Fruit fly (Drosophila melanogaster) whole organism, embryonic: ENCODE data around the gene CG32313.

ENCODE experiments used
- Adf1 ChIP-seq: fragments of 200-800 bp; sonication (Bioruptor generic); IDR thresholded peaks from 2 replicates; pipeline ENCODE4 v1.3.6; 2022; ENCODE audit warnings: missing biosample characterization, missing genetic modification characterization
- Aef1 ChIP-seq: fragments of 200-800 bp; sonication (Bioruptor generic); IDR thresholded peaks from 3 replicates; pipeline ENCODE4 v1.3.6; 2022; ENCODE audit warnings: missing biosample characterization, missing genetic modification characterization
- Atf6 ChIP-seq: fragments of 200-800 bp; sonication (Bioruptor generic); IDR thresholded peaks from 2 replicates; pipeline ENCODE4 v1.3.6; 2022; ENCODE audit warnings: missing biosample characterization, missing genetic modification characterization
- CG12071 ChIP-seq: fragments of 200-800 bp; sonication (Bioruptor generic); optimal IDR thresholded peaks from 3 replicates; lab custom pipeline; 2018; ENCODE audit warnings: missing biosample characterization, mild to moderate bottlenecking, missing genetic modification characterization
- CG13775 ChIP-seq: fragments of 200-800 bp; sonication (Bioruptor generic); optimal IDR thresholded peaks from 3 replicates; lab custom pipeline; 2017; ENCODE audit warnings: missing biosample characterization, mild to moderate bottlenecking, missing genetic modification characterization
- CG15011 ChIP-seq: fragments of 200-800 bp; sonication (Bioruptor generic); optimal IDR thresholded peaks from 3 replicates; lab custom pipeline; 2018; ENCODE audit warnings: missing biosample characterization, mild to moderate bottlenecking, missing genetic modification characterization
- CG15479 ChIP-seq: fragments of 200-800 bp; sonication (Bioruptor generic); optimal IDR thresholded peaks from 3 replicates; lab custom pipeline; 2019; ENCODE audit warnings: missing biosample characterization, mild to moderate bottlenecking, missing genetic modification characterization, moderate library complexity
- CG1647 ChIP-seq: fragments of 200-800 bp; sonication (Bioruptor generic); optimal IDR thresholded peaks from 3 replicates; lab custom pipeline; 2016; ENCODE audit warnings: missing biosample characterization, missing genetic modification characterization
- CG16779 ChIP-seq: fragments of 200-800 bp; sonication (Bioruptor generic); IDR thresholded peaks from 2 replicates; pipeline ENCODE4 v1.3.6; 2022; ENCODE audit warnings: missing biosample characterization, missing genetic modification characterization
- CG16813 ChIP-seq: fragments of 200-800 bp; sonication (Bioruptor generic); IDR thresholded peaks from 3 replicates; pipeline ENCODE4 v1.3.6; 2022; ENCODE audit warnings: missing biosample characterization, missing genetic modification characterization; ENCODE audit not compliant: partially characterized antibody
- CG16815 ChIP-seq: fragments of 200-800 bp; sonication (Bioruptor generic); optimal IDR thresholded peaks from 3 replicates; lab custom pipeline; 2017; ENCODE audit warnings: missing biosample characterization, mild to moderate bottlenecking, missing genetic modification characterization
- CG2875 ChIP-seq: fragments of 200-800 bp; sonication (Bioruptor generic); optimal IDR thresholded peaks from 2 replicates; lab custom pipeline; 2017; ENCODE audit warnings: missing biosample characterization, mild to moderate bottlenecking, missing genetic modification characterization, missing genetic modification reagents
- CG30403 ChIP-seq: fragments of 200-800 bp; sonication (Bioruptor generic); optimal IDR thresholded peaks from 3 replicates; lab custom pipeline; 2016; ENCODE audit warnings: missing biosample characterization, missing genetic modification characterization
- CG32772 ChIP-seq: fragments of 200-800 bp; sonication (Bioruptor generic); IDR thresholded peaks from 2 replicates; pipeline ENCODE4 v1.3.6; 2022; ENCODE audit warnings: missing biosample characterization, missing genetic modification characterization
- CG3838 ChIP-seq: fragments of 200-800 bp; sonication (Bioruptor generic); optimal IDR thresholded peaks from 3 replicates; lab custom pipeline; 2016; ENCODE audit warnings: missing biosample characterization, missing genetic modification characterization
- CG6765 ChIP-seq: fragments of 200-800 bp; sonication (Bioruptor generic); optimal IDR thresholded peaks from 3 replicates; lab custom pipeline; 2017; ENCODE audit warnings: missing biosample characterization, mild to moderate bottlenecking, missing genetic modification characterization
- CG7271 ChIP-seq: fragments of 200-800 bp; sonication (Bioruptor generic); optimal IDR thresholded peaks from 2 replicates; lab custom pipeline; 2018; ENCODE audit warnings: missing biosample characterization, mild to moderate bottlenecking, missing genetic modification characterization, moderate library complexity
- CG8281 ChIP-seq: fragments of 200-800 bp; sonication (Bioruptor generic); optimal IDR thresholded peaks from 2 replicates; lab custom pipeline; 2018; ENCODE audit warnings: missing biosample characterization, mild to moderate bottlenecking, missing genetic modification characterization, moderate library complexity
- CG8944 ChIP-seq: fragments of 200-800 bp; sonication (Bioruptor generic); optimal IDR thresholded peaks from 3 replicates; lab custom pipeline; 2016; ENCODE audit warnings: missing biosample characterization, missing genetic modification characterization
- D19A ChIP-seq: fragments of 200-800 bp; optimal IDR thresholded peaks from 3 replicates; lab custom pipeline; 2019; ENCODE audit warnings: missing biosample characterization, mild to moderate bottlenecking, missing genetic modification characterization, moderate library complexity
- D19B ChIP-seq: fragments of 200-800 bp; sonication (Bioruptor generic); optimal IDR thresholded peaks from 2 replicates; lab custom pipeline; 2017; ENCODE audit warnings: missing biosample characterization, mild to moderate bottlenecking, missing genetic modification characterization
- Deaf1 ChIP-seq: fragments of 200-800 bp; optimal IDR thresholded peaks from 3 replicates; lab custom pipeline; 2019; ENCODE audit warnings: missing biosample characterization, mild to moderate bottlenecking, missing genetic modification characterization, moderate library complexity
- Dip2 ChIP-seq: fragments of 200-800 bp; sonication (Bioruptor generic); IDR thresholded peaks from 2 replicates; pipeline ENCODE4 v1.3.6; 2022; ENCODE audit warnings: missing biosample characterization, missing genetic modification characterization
- Doc2 ChIP-seq: fragments of 200-800 bp; sonication (Bioruptor generic); IDR thresholded peaks from 2 replicates; pipeline ENCODE4 v1.3.6; 2022; ENCODE audit warnings: missing biosample characterization, missing genetic modification characterization
- Gug ChIP-seq: fragments of 200-800 bp; sonication (Bioruptor generic); IDR thresholded peaks from 4 replicates; pipeline ENCODE4 v1.3.6; 2022; ENCODE audit warnings: missing biosample characterization, missing genetic modification characterization
- Hand ChIP-seq: fragments of 200-800 bp; sonication (Bioruptor generic); optimal IDR thresholded peaks from 2 replicates; lab custom pipeline; 2017; ENCODE audit warnings: mild to moderate bottlenecking, missing biosample characterization, missing genetic modification reagents, missing genetic modification characterization
- Hey ChIP-seq: fragments of 200-800 bp; sonication (Bioruptor generic); optimal IDR thresholded peaks from 3 replicates; lab custom pipeline; 2018; ENCODE audit warnings: missing biosample characterization, mild to moderate bottlenecking, missing genetic modification characterization
- HmgZ ChIP-seq: fragments of 200-800 bp; sonication (Bioruptor generic); optimal IDR thresholded peaks from 2 replicates; lab custom pipeline; 2018; ENCODE audit warnings: missing biosample characterization, mild to moderate bottlenecking, missing genetic modification characterization
- Myb ChIP-seq: fragments of 200-800 bp; sonication (Bioruptor generic); optimal IDR thresholded peaks from 2 replicates; lab custom pipeline; 2016; ENCODE audit warnings: missing biosample characterization, missing genetic modification characterization
- NC2β ChIP-seq: fragments of 200-800 bp; sonication (Bioruptor generic); optimal IDR thresholded peaks from 2 replicates; lab custom pipeline; 2016; ENCODE audit warnings: missing biosample characterization, missing genetic modification characterization
- Opbp ChIP-seq: fragments of 200-800 bp; sonication (Bioruptor generic); IDR thresholded peaks from 3 replicates; pipeline ENCODE4 v1.3.6; 2022; ENCODE audit warnings: missing biosample characterization, missing genetic modification characterization; ENCODE audit not compliant: partially characterized antibody
- Sin3A ChIP-seq: fragments of >200 bp; optimal IDR thresholded peaks from 2 replicates; lab custom pipeline; 2018
- Xrp1 ChIP-seq: fragments of 200-800 bp; sonication (Bioruptor generic); IDR thresholded peaks from 2 replicates; pipeline ENCODE4 v1.3.6; 2022; ENCODE audit warnings: missing biosample characterization, missing genetic modification characterization
- ab ChIP-seq: fragments of 200-800 bp; sonication (Bioruptor generic); optimal IDR thresholded peaks from 2 replicates; lab custom pipeline; 2016; ENCODE audit warnings: missing biosample characterization, missing genetic modification characterization
- ara ChIP-seq: fragments of 200-800 bp; sonication (Bioruptor generic); IDR thresholded peaks from 2 replicates; pipeline ENCODE4 v1.3.6; 2022; ENCODE audit warnings: missing biosample characterization, missing genetic modification characterization
- croc ChIP-seq: fragments of 200-800 bp; sonication (Bioruptor generic); conservative IDR thresholded peaks from 3 replicates; pipeline ENCODE4 v1.3.6; 2022; ENCODE audit warnings: missing biosample characterization, missing genetic modification characterization
- da ChIP-seq: fragments of 200-800 bp; sonication (Bioruptor generic); optimal IDR thresholded peaks from 2 replicates; lab custom pipeline; 2016; ENCODE audit warnings: missing biosample characterization, missing genetic modification characterization
- fd102C ChIP-seq: fragments of 200-800 bp; sonication (Bioruptor generic); optimal IDR thresholded peaks from 2 replicates; lab custom pipeline; 2018; ENCODE audit warnings: missing biosample characterization, mild to moderate bottlenecking, missing genetic modification characterization, moderate library complexity
- gt ChIP-seq: fragments of 200-800 bp; sonication (Bioruptor generic); IDR thresholded peaks from 2 replicates; pipeline ENCODE4 v1.3.6; 2022; ENCODE audit warnings: missing biosample characterization, missing genetic modification characterization
- hth ChIP-seq: fragments of >200 bp; optimal IDR thresholded peaks from 2 replicates; lab custom pipeline; 2017; ENCODE audit warnings: inconsistent platforms
- onecut ChIP-seq: fragments of 200-800 bp; sonication (Bioruptor generic); IDR thresholded peaks from 2 replicates; pipeline ENCODE4 v1.3.6; 2022; ENCODE audit warnings: missing biosample characterization, missing genetic modification characterization
- otp ChIP-seq: fragments of 200-800 bp; sonication (Bioruptor generic); IDR thresholded peaks from 3 replicates; pipeline ENCODE4, ENCODE4 v1.3.6; 2022; ENCODE audit warnings: missing biosample characterization, missing genetic modification characterization
- peb ChIP-seq: fragments of 200-800 bp; sonication (Bioruptor generic); IDR thresholded peaks from 2 replicates; pipeline ENCODE4 v1.3.6; 2022; ENCODE audit warnings: missing biosample characterization, missing genetic modification characterization
- pfk ChIP-seq: fragments of 200-800 bp; sonication (Bioruptor generic); optimal IDR thresholded peaks from 2 replicates; lab custom pipeline; 2018; ENCODE audit warnings: missing biosample characterization, mild to moderate bottlenecking, missing genetic modification characterization, moderate library complexity
- psq ChIP-seq: fragments of 200-800 bp; sonication (Bioruptor generic); optimal IDR thresholded peaks from 2 replicates; lab custom pipeline; 2017; ENCODE audit warnings: missing biosample characterization, missing genetic modification characterization
- sens ChIP-seq: fragments of 200-800 bp; sonication (Bioruptor generic); peaks from one replicate; lab custom pipeline; 2016; ENCODE audit warnings: missing biosample characterization, missing genetic modification characterization
- slp2 ChIP-seq: fragments of 200-800 bp; sonication (Bioruptor generic); optimal IDR thresholded peaks from 2 replicates; lab custom pipeline; 2016; ENCODE audit warnings: missing biosample characterization, missing genetic modification characterization
- ssp ChIP-seq: fragments of 200-800 bp; sonication (Bioruptor generic); IDR thresholded peaks from 2 replicates; pipeline ENCODE4 v1.3.6; 2022; ENCODE audit warnings: missing biosample characterization, missing genetic modification characterization
- tio ChIP-seq: fragments of 200-800 bp; sonication (Bioruptor generic); optimal IDR thresholded peaks from 2 replicates; lab custom pipeline; 2017; ENCODE audit warnings: missing biosample characterization, missing genetic modification characterization, inconsistent platforms
- trem ChIP-seq: fragments of 200-800 bp; optimal IDR thresholded peaks from 3 replicates; lab custom pipeline; 2019; ENCODE audit warnings: missing biosample characterization, mild to moderate bottlenecking, missing genetic modification characterization, moderate library complexity
- zfh1 ChIP-seq: fragments of 200-800 bp; sonication (Bioruptor generic); IDR thresholded peaks from 3 replicates; pipeline ENCODE4 v1.3.6; 2022; ENCODE audit warnings: missing biosample characterization, missing genetic modification characterization

The CG32313 gene

dm6 chr3L:1517274-1518047, 28.1 kb downstream of the CG32313 start (continued):
- TF ChIP-seq CG16815 (GFP tag; lab: Kevin White, UChicago), result peak; percentile 8
- peak; percentile 95 for TF ChIP-seq sens (GFP tag; lab: Kevin White, UChicago)
- TF ChIP-seq fd102C (GFP tag; lab: Kevin White, UChicago), result no peak
- peak; percentile 64 for TF ChIP-seq CG1647 (GFP tag; lab: Kevin White, UChicago)
- TF ChIP-seq CG16779, result no peak
- peak; percentile 59 for TF ChIP-seq CG30403 (GFP tag; lab: Kevin White, UChicago)
- TF ChIP-seq Opbp (GFP tag; lab: Robert Waterston, UW), result peak; percentile 87
- TF ChIP-seq tio, result no peak
- TF ChIP-seq CG12071 (GFP tag; lab: Kevin White, UChicago), result peak; percentile 15
- no peak for TF ChIP-seq hth (lab: Kevin White, UChicago)
- TF ChIP-seq CG13775 (GFP tag; lab: Kevin White, UChicago), result peak; percentile 54
- TF ChIP-seq Hey, result no peak
- no peak for TF ChIP-seq onecut
- TF ChIP-seq ssp, result 0 out of 2 replicates have a peak, but pooled peaks have one; percentile 31
- no peak for TF ChIP-seq CG6765 (GFP tag; lab: Kevin White, UChicago)
- peak; percentile 51 for TF ChIP-seq Aef1 (GFP tag; lab: Robert Waterston, UW)
- TF ChIP-seq pfk (GFP tag; lab: Kevin White, UChicago), result peak; percentile 98
- TF ChIP-seq Sin3A (lab: Kevin White, UChicago), result peak; percentile 96
- peak; percentile 16 for TF ChIP-seq CG7271
- peak; percentile 48 for TF ChIP-seq slp2
- peak; percentile 62 for TF ChIP-seq NC2β (GFP tag; lab: Kevin White, UChicago)
- 0 out of 2 replicates have a peak, but pooled peaks have one; percentile 43 for TF ChIP-seq CG32772 (GFP tag; lab: Robert Waterston, UW)
- TF ChIP-seq gt (GFP tag; lab: Robert Waterston, UW), result no peak
- peak; percentile 84 for TF ChIP-seq CG16813 (GFP tag; lab: Robert Waterston, UW)
- no peak; the same call in 1 of the 2 replicates for TF ChIP-seq Adf1 (GFP tag; lab: Robert Waterston, UW)
- no peak for TF ChIP-seq CG15011 (GFP tag; lab: Kevin White, UChicago)
- peak; percentile 35; the same call in 1 of the 2 replicates for TF ChIP-seq Atf6
- TF ChIP-seq HmgZ (tag; lab: Kevin White, UChicago), result peak; percentile 36
- no peak for TF ChIP-seq CG8281 (tag; lab: Kevin White, UChicago)
- peak; percentile 66 for TF ChIP-seq CG8944
- peak; percentile 0 for TF ChIP-seq D19B (GFP tag; lab: Kevin White, UChicago)
- TF ChIP-seq Doc2 (GFP tag; lab: Robert Waterston, UW), result no peak
- TF ChIP-seq otp (GFP tag; lab: Robert Waterston, UW), result 0 out of 3 replicates have a peak, but pooled peaks have one; percentile 51
- TF ChIP-seq Dip2, result no peak
- TF ChIP-seq Gug (GFP tag; lab: Robert Waterston, UW), result peak; percentile 74
- TF ChIP-seq ara (GFP tag; lab: Robert Waterston, UW), result peak; percentile 66
- TF ChIP-seq CG2875 (GFP tag; lab: Kevin White, UChicago), result no peak
- TF ChIP-seq peb (GFP tag; lab: Robert Waterston, UW), result no peak
- TF ChIP-seq Hand, result no peak
- no peak for TF ChIP-seq da (GFP tag; lab: Kevin White, UChicago)
- peak; percentile 100 for TF ChIP-seq Myb (GFP tag; lab: Kevin White, UChicago)
- TF ChIP-seq zfh1 (GFP tag; lab: Robert Waterston, UW), result peak; percentile 67; the same call in 2 of the 3 replicates
- peak; percentile 32; the same call in 1 of the 2 replicates for TF ChIP-seq Xrp1 (GFP tag; lab: Robert Waterston, UW)
- no peak for TF ChIP-seq croc (GFP tag; lab: Robert Waterston, UW)
- peak; percentile 5 for TF ChIP-seq ab (GFP tag; lab: Kevin White, UChicago)
- TF ChIP-seq trem (tag; lab: Kevin White, UChicago), result peak; percentile 62
- TF ChIP-seq CG15479, result no peak
- TF ChIP-seq Deaf1 (tag; lab: Kevin White, UChicago), result peak; percentile 16
- no peak for TF ChIP-seq CG3838 (GFP tag; lab: Kevin White, UChicago)
- no peak for TF ChIP-seq psq
- TF ChIP-seq D19A (tag; lab: Kevin White, UChicago), result no peak
